Worm (Caenorhabditis elegans) whole organism, young adult: Measurements from ENCODE around the gene sma-1.

ENCODE experiments used
- F52B5.7 ChIP-seq: sonication (generic microtip); optimal IDR thresholded peaks from 2 replicates; lab custom pipeline; 2016; ENCODE audit warnings: mild to moderate bottlenecking, missing genetic modification characterization, missing compliant biosample characterization
- attf-5 ChIP-seq: fragments of 200-800 bp; sonication (Bioruptor generic); optimal IDR thresholded peaks from 2 replicates; lab custom pipeline; 2018; ENCODE audit warnings: mild to moderate bottlenecking, missing genetic modification characterization, missing compliant biosample characterization
- dpl-1 ChIP-seq: fragments of 150-350 bp; optimal IDR thresholded peaks from 2 replicates; lab custom pipeline; 2014; ENCODE audit warnings: missing biosample characterization, missing genetic modification reagents, missing genetic modification characterization
- egl-18 ChIP-seq: fragments of 200-800 bp; sonication (Bioruptor generic); IDR thresholded peaks from 2 replicates; pipeline ENCODE4 v1.3.6; 2022; ENCODE audit warnings: missing genetic modification reagents, missing genetic modification characterization, missing compliant biosample characterization
- ekl-4 ChIP-seq: fragments of 200-800 bp; sonication (Bioruptor generic); IDR thresholded peaks from 2 replicates; pipeline ENCODE4 v1.3.6; 2022; ENCODE audit warnings: missing genetic modification reagents, missing genetic modification characterization, missing compliant biosample characterization
- hmg-20 ChIP-seq: fragments of 200-800 bp; sonication (Bioruptor generic); IDR thresholded peaks from 2 replicates; pipeline ENCODE4 v1.3.6; 2022; ENCODE audit warnings: missing genetic modification reagents, missing genetic modification characterization, missing compliant biosample characterization
- madf-10 ChIP-seq: sonication (generic microtip); optimal IDR thresholded peaks from 2 replicates; lab custom pipeline; 2016; ENCODE audit warnings: mild to moderate bottlenecking, missing genetic modification characterization, missing compliant biosample characterization
- nfya-2 ChIP-seq: fragments of 200-800 bp; sonication (Bioruptor generic); IDR thresholded peaks from 2 replicates; pipeline ENCODE4 v1.3.6; 2022; ENCODE audit warnings: missing genetic modification reagents, missing genetic modification characterization, missing compliant biosample characterization
- sdz-38 ChIP-seq: sonication (generic microtip); optimal IDR thresholded peaks from 2 replicates; lab custom pipeline; 2016; ENCODE audit warnings: missing genotype, missing genetic modification characterization, missing compliant biosample characterization
- snpc-4 ChIP-seq, 5 experiments: fragments of 150-350 bp in 1 of 5; sonication (generic microtip) in 4 of 5; optimal IDR thresholded peaks; 2 replicates each; lab custom pipeline; 2014 to 2018; ENCODE audit warnings: missing genetic modification characterization in 5 of 5, missing biosample characterization in 3 of 5, antibody characterized with exemption in 2 of 5, mild to moderate bottlenecking in 2 of 5, missing compliant biosample characterization in 2 of 5, missing genotype in 2 of 5, moderate library complexity in 2 of 5, missing genetic modification reagents in 1 of 5
- unc-62 ChIP-seq: fragments of 150-350 bp; optimal IDR thresholded peaks from 2 replicates; lab custom pipeline; 2014; ENCODE audit warnings: missing biosample characterization, missing genetic modification reagents, missing genetic modification characterization
- ztf-3 ChIP-seq: fragments of 200-800 bp; sonication (Bioruptor generic); optimal IDR thresholded peaks from 2 replicates; lab custom pipeline; 2018; ENCODE audit warnings: mild to moderate bottlenecking, missing genetic modification characterization, missing compliant biosample characterization

- TF ChIP-seq F52B5.7 (tag; lab: Kevin White, UChicago): no peak
- no peak for TF ChIP-seq hmg-20 (GFP tag; lab: Robert Waterston, UW)
- no peak for TF ChIP-seq sdz-38 (tag; lab: Kevin White, UChicago)
- no peak for TF ChIP-seq unc-62 (GFP tag; lab: Kevin White, UChicago)
- no peak for TF ChIP-seq snpc-4 (GFP tag; optimal IDR thresholded peaks at IDR 0.05; lab: Kevin White, UChicago)
- no peak for TF ChIP-seq snpc-4 (tag; optimal IDR thresholded peaks at IDR 0.05; lab: Kevin White, UChicago)
- TF ChIP-seq nfya-2: no peak
- no peak for TF ChIP-seq ekl-4 (GFP tag; lab: Robert Waterston, UW)
- TF ChIP-seq dpl-1 (GFP tag; lab: Kevin White, UChicago): no peak
- TF ChIP-seq ztf-3: no peak
- no peak for TF ChIP-seq egl-18 (GFP tag; lab: Robert Waterston, UW)
- TF ChIP-seq attf-5 (GFP tag; lab: Kevin White, UChicago): no peak
- no peak for TF ChIP-seq madf-10
Observed at ce11 chrV:11937710-11938109, 38.5 kb downstream of the sma-1 start, which contains the start of gene gpla-1.
